Fruit fly (Drosophila melanogaster) whole organism, embryonic: ENCODE data around the gene Exo70.
A peak's percentile ranks its signal among the peaks of the same experiment; 100 is the strongest.

Experiments
- Abd-B ChIP-seq: fragments of 200-800 bp; sonication (Bioruptor generic); optimal IDR thresholded peaks from 2 replicates; lab custom pipeline; 2018; ENCODE audit warnings: missing biosample characterization, mild to moderate bottlenecking, missing genetic modification characterization, moderate library complexity
- Ada2b ChIP-seq: fragments of 200-800 bp; sonication (Bioruptor generic); IDR thresholded peaks from 2 replicates; pipeline ENCODE4 v1.3.6; 2022; ENCODE audit warnings: missing biosample characterization, missing genetic modification characterization
- Aef1 ChIP-seq: fragments of 200-800 bp; sonication (Bioruptor generic); IDR thresholded peaks from 3 replicates; pipeline ENCODE4 v1.3.6; 2022; ENCODE audit warnings: missing biosample characterization, missing genetic modification characterization
- CG10321 ChIP-seq: fragments of 200-800 bp; sonication (Bioruptor generic); IDR thresholded peaks from 2 replicates; pipeline ENCODE4 v1.3.6; 2022; ENCODE audit warnings: missing biosample characterization, missing genetic modification characterization
- CG10431 ChIP-seq: fragments of 200-800 bp; sonication (Bioruptor generic); optimal IDR thresholded peaks from 3 replicates; lab custom pipeline; 2018; ENCODE audit warnings: missing biosample characterization, mild to moderate bottlenecking, missing genetic modification characterization
- CG10959 ChIP-seq: fragments of 200-800 bp; sonication (Bioruptor generic); IDR thresholded peaks from 2 replicates; pipeline ENCODE4 v1.3.6; 2022; ENCODE audit warnings: missing biosample characterization, missing genetic modification characterization
- CG11723 ChIP-seq: fragments of 200-800 bp; sonication (Bioruptor generic); optimal IDR thresholded peaks from 2 replicates; lab custom pipeline; 2017; ENCODE audit warnings: missing biosample characterization, mild to moderate bottlenecking, missing genetic modification characterization
- CG14860 ChIP-seq: fragments of 200-800 bp; sonication (Bioruptor generic); IDR thresholded peaks from 3 replicates; pipeline ENCODE4 v1.3.6; 2022; ENCODE audit warnings: missing biosample characterization, missing genetic modification characterization; ENCODE audit not compliant: partially characterized antibody
- CG15269 ChIP-seq: fragments of 200-800 bp; sonication (Bioruptor generic); optimal IDR thresholded peaks from 2 replicates; lab custom pipeline; 2018; ENCODE audit warnings: missing biosample characterization, mild to moderate bottlenecking, missing genetic modification characterization, moderate library complexity
- CG18011 ChIP-seq: fragments of 200-800 bp; sonication (Bioruptor generic); optimal IDR thresholded peaks from 2 replicates; lab custom pipeline; 2017; ENCODE audit warnings: missing biosample characterization, missing genetic modification characterization, mild to moderate bottlenecking, moderate library complexity, missing genotype
- CG2120 ChIP-seq: fragments of 200-800 bp; sonication (Bioruptor generic); optimal IDR thresholded peaks from 3 replicates; lab custom pipeline; 2016; ENCODE audit warnings: missing biosample characterization, missing genetic modification characterization
- CG30431 ChIP-seq: fragments of 200-800 bp; sonication (Bioruptor generic); optimal IDR thresholded peaks from 2 replicates; lab custom pipeline; 2017; ENCODE audit warnings: missing biosample characterization, missing genetic modification characterization
- CG3065 ChIP-seq: fragments of 200-800 bp; sonication (Bioruptor generic); optimal IDR thresholded peaks from 2 replicates; lab custom pipeline; 2016; ENCODE audit warnings: missing biosample characterization, missing genetic modification characterization
- CG31365 ChIP-seq: fragments of 200-800 bp; sonication (Bioruptor generic); optimal IDR thresholded peaks from 2 replicates; lab custom pipeline; 2018; ENCODE audit warnings: missing biosample characterization, mild to moderate bottlenecking, missing genetic modification characterization
- CG31388 ChIP-seq: fragments of 200-800 bp; sonication (Bioruptor generic); optimal IDR thresholded peaks from 2 replicates; lab custom pipeline; 2016; ENCODE audit warnings: missing biosample characterization, missing genetic modification characterization
- CG33557 ChIP-seq: fragments of 200-800 bp; sonication (Bioruptor generic); optimal IDR thresholded peaks from 2 replicates; lab custom pipeline; 2019; ENCODE audit warnings: missing biosample characterization, mild to moderate bottlenecking, missing genetic modification characterization, moderate library complexity
- CG42726 ChIP-seq: fragments of 200-800 bp; sonication (Bioruptor generic); IDR thresholded peaks from 2 replicates; pipeline ENCODE4 v1.3.6; 2022; ENCODE audit warnings: missing biosample characterization, missing genetic modification characterization; ENCODE audit not compliant: partially characterized antibody
- CG43689 ChIP-seq: fragments of 200-800 bp; sonication (Bioruptor generic); IDR thresholded peaks from 2 replicates; pipeline ENCODE4 v1.3.6; 2022; ENCODE audit warnings: missing biosample characterization, missing genetic modification characterization
- CG6765 ChIP-seq: fragments of 200-800 bp; sonication (Bioruptor generic); optimal IDR thresholded peaks from 3 replicates; lab custom pipeline; 2017; ENCODE audit warnings: missing biosample characterization, mild to moderate bottlenecking, missing genetic modification characterization
- CG8359 ChIP-seq: fragments of 200-800 bp; sonication (Bioruptor generic); optimal IDR thresholded peaks from 2 replicates; lab custom pipeline; 2017; ENCODE audit warnings: missing biosample characterization, mild to moderate bottlenecking, missing genetic modification characterization, borderline replicate concordance
- Dad ChIP-seq: fragments of 200-800 bp; sonication (Bioruptor generic); optimal IDR thresholded peaks from 3 replicates; lab custom pipeline; 2016; ENCODE audit warnings: missing biosample characterization, missing genetic modification characterization
- HLH4C ChIP-seq: fragments of 200-800 bp; sonication (Bioruptor generic); IDR thresholded peaks from 3 replicates; pipeline ENCODE4 v1.3.6; 2022; ENCODE audit warnings: missing biosample characterization, missing genetic modification characterization; ENCODE audit not compliant: partially characterized antibody
- HmgZ ChIP-seq: fragments of 200-800 bp; sonication (Bioruptor generic); optimal IDR thresholded peaks from 2 replicates; lab custom pipeline; 2018; ENCODE audit warnings: missing biosample characterization, mild to moderate bottlenecking, missing genetic modification characterization
- Kr ChIP-seq: fragments of 200-800 bp; sonication (Bioruptor generic); optimal IDR thresholded peaks from 2 replicates; lab custom pipeline; 2017; ENCODE audit warnings: missing biosample characterization, mild to moderate bottlenecking, missing genetic modification characterization
- Myb ChIP-seq: fragments of 200-800 bp; sonication (Bioruptor generic); optimal IDR thresholded peaks from 2 replicates; lab custom pipeline; 2016; ENCODE audit warnings: missing biosample characterization, missing genetic modification characterization
- Nf-YB ChIP-seq: fragments of 200-800 bp; sonication (Bioruptor generic); optimal IDR thresholded peaks from 3 replicates; lab custom pipeline; 2019; ENCODE audit warnings: missing biosample characterization, mild to moderate bottlenecking, missing genetic modification characterization, moderate library complexity
- Usf ChIP-seq: fragments of 200-800 bp; sonication (Bioruptor generic); optimal IDR thresholded peaks from 2 replicates; lab custom pipeline; 2017; ENCODE audit warnings: missing genotype, missing biosample characterization, missing genetic modification characterization
- Xbp1 ChIP-seq: fragments of 200-800 bp; sonication (Bioruptor generic); optimal IDR thresholded peaks from 3 replicates; lab custom pipeline; 2016; ENCODE audit warnings: missing biosample characterization, mild to moderate bottlenecking, missing genetic modification characterization
- ara ChIP-seq: fragments of 200-800 bp; sonication (Bioruptor generic); IDR thresholded peaks from 2 replicates; pipeline ENCODE4 v1.3.6; 2022; ENCODE audit warnings: missing biosample characterization, missing genetic modification characterization
- chinmo ChIP-seq: fragments of 200-800 bp; sonication (Bioruptor generic); IDR thresholded peaks from 4 replicates; pipeline ENCODE4 v1.3.6; 2022; ENCODE audit warnings: missing biosample characterization, missing genetic modification characterization; ENCODE audit not compliant: partially characterized antibody
- ems ChIP-seq: fragments of 200-800 bp; sonication (Bioruptor generic); optimal IDR thresholded peaks from 3 replicates; lab custom pipeline; 2016; ENCODE audit warnings: missing biosample characterization, missing genetic modification characterization
- en ChIP-seq: fragments of 200-800 bp; sonication (Bioruptor generic); optimal IDR thresholded peaks from 2 replicates; lab custom pipeline; 2016; ENCODE audit warnings: missing biosample characterization, missing genetic modification characterization
- ewg ChIP-seq: fragments of 200-800 bp; sonication (Bioruptor generic); optimal IDR thresholded peaks from 3 replicates; lab custom pipeline; 2017; ENCODE audit warnings: mild to moderate bottlenecking, missing biosample characterization, missing genetic modification reagents, missing genetic modification characterization
- h ChIP-seq: fragments of >200 bp; optimal IDR thresholded peaks from 2 replicates; lab custom pipeline; 2017
- ind ChIP-seq: fragments of 200-800 bp; sonication (Bioruptor generic); optimal IDR thresholded peaks from 3 replicates; lab custom pipeline; 2016; ENCODE audit warnings: missing biosample characterization, missing genetic modification characterization
- jigr1 ChIP-seq: fragments of 200-800 bp; sonication (Bioruptor generic); IDR thresholded peaks from 3 replicates; pipeline ENCODE4 v1.3.6; 2022; ENCODE audit warnings: missing biosample characterization, missing genetic modification characterization
- jing ChIP-seq: fragments of 200-800 bp; sonication (Bioruptor generic); optimal IDR thresholded peaks from 2 replicates; lab custom pipeline; 2018; ENCODE audit warnings: missing biosample characterization, mild to moderate bottlenecking, missing genetic modification characterization
- kah ChIP-seq: fragments of 200-800 bp; sonication (Bioruptor generic); optimal IDR thresholded peaks from 2 replicates; lab custom pipeline; 2018; ENCODE audit warnings: missing biosample characterization, mild to moderate bottlenecking, missing genetic modification characterization
- kni ChIP-seq: fragments of 200-800 bp; sonication (Bioruptor generic); optimal IDR thresholded peaks from 3 replicates; lab custom pipeline; 2017; ENCODE audit warnings: mild to moderate bottlenecking, missing biosample characterization, missing genetic modification reagents, missing genetic modification characterization
- knrl ChIP-seq: fragments of 200-800 bp; sonication (Bioruptor generic); IDR thresholded peaks from 3 replicates; pipeline ENCODE4 v1.3.6; 2022; ENCODE audit warnings: missing biosample characterization, missing genetic modification characterization; ENCODE audit not compliant: partially characterized antibody
- lola ChIP-seq, 3 experiments: fragments of >200 bp in 2 of 3; fragments of 200-800 bp in 1 of 3; sonication (Bioruptor generic) in 1 of 3; optimal IDR thresholded peaks; 2 replicates each; lab custom pipeline; 2017 to 2019; ENCODE audit warnings: missing biosample characterization in 3 of 3, missing genetic modification characterization in 3 of 3, mild to moderate bottlenecking in 1 of 3, moderate library complexity in 1 of 3
- mirr ChIP-seq: fragments of 200-800 bp; sonication (Bioruptor generic); optimal IDR thresholded peaks from 3 replicates; lab custom pipeline; 2018; ENCODE audit warnings: missing biosample characterization, mild to moderate bottlenecking, missing genetic modification characterization
- nerfin-2 ChIP-seq: fragments of 200-800 bp; sonication (Bioruptor generic); IDR thresholded peaks from 2 replicates; pipeline ENCODE4 v1.3.6; 2022; ENCODE audit warnings: missing biosample characterization, missing genetic modification characterization; ENCODE audit not compliant: partially characterized antibody
- pfk ChIP-seq: fragments of 200-800 bp; sonication (Bioruptor generic); optimal IDR thresholded peaks from 2 replicates; lab custom pipeline; 2018; ENCODE audit warnings: missing biosample characterization, mild to moderate bottlenecking, missing genetic modification characterization, moderate library complexity
- phol ChIP-seq: fragments of 200-800 bp; sonication (Bioruptor generic); optimal IDR thresholded peaks from 3 replicates; lab custom pipeline; 2018; ENCODE audit warnings: missing biosample characterization, mild to moderate bottlenecking, missing genetic modification characterization, moderate library complexity
- sens-2 ChIP-seq: fragments of 200-800 bp; sonication (Bioruptor generic); IDR thresholded peaks from 2 replicates; pipeline ENCODE4 v1.3.6; 2022; ENCODE audit warnings: missing biosample characterization, missing genetic modification characterization
- slbo ChIP-seq: fragments of 200-800 bp; sonication (Bioruptor generic); IDR thresholded peaks from 2 replicates; pipeline ENCODE4 v1.3.6; 2022; ENCODE audit warnings: missing biosample characterization, missing genetic modification characterization
- so ChIP-seq: fragments of 200-800 bp; sonication (Bioruptor generic); IDR thresholded peaks from 3 replicates; pipeline ENCODE4 v1.3.6; 2022; ENCODE audit warnings: missing biosample characterization, missing genetic modification characterization
- tap ChIP-seq: fragments of 200-800 bp; optimal IDR thresholded peaks from 3 replicates; lab custom pipeline; 2019; ENCODE audit warnings: missing biosample characterization, mild to moderate bottlenecking, missing genetic modification characterization, moderate library complexity
- tna ChIP-seq: fragments of 200-800 bp; sonication (Bioruptor generic); IDR thresholded peaks from 2 replicates; pipeline ENCODE4 v1.3.6; 2022; ENCODE audit warnings: missing biosample characterization, missing genetic modification characterization; ENCODE audit not compliant: partially characterized antibody
- zfh2 ChIP-seq: fragments of 200-800 bp; sonication (Bioruptor generic); optimal IDR thresholded peaks from 2 replicates; lab custom pipeline; 2016; ENCODE audit warnings: missing biosample characterization, missing genetic modification characterization

Gene Exo70

dm6 chr3L:8445027-8445426, 33.4 kb downstream of the Exo70 start (continued):
- TF ChIP-seq phol (tag; lab: Kevin White, UChicago) (peak; percentile 71), CG31388 (GFP tag; lab: Kevin White, UChicago) (no peak), kni (no peak), CG6765 (peak; percentile 61), pfk (GFP tag; lab: Kevin White, UChicago) (no peak), Usf (GFP tag; lab: Kevin White, UChicago) (no peak), Abd-B (GFP tag; lab: Kevin White, UChicago) (no peak), sens-2 (no peak), CG33557 (GFP tag; lab: Kevin White, UChicago) (no peak), HmgZ (no peak), Nf-YB (no peak), CG14860 (GFP tag; lab: Robert Waterston, UW) (no peak), slbo (peak; percentile 52), CG11723 (GFP tag; lab: Kevin White, UChicago) (no peak), jigr1 (no peak), zfh2 (GFP tag; lab: Kevin White, UChicago) (no peak), Xbp1 (no peak), Dad (peak; percentile 23), CG10431 (GFP tag; lab: Kevin White, UChicago) (no peak), en (GFP tag; lab: Kevin White, UChicago) (no peak), tna (GFP tag; lab: Robert Waterston, UW) (no peak), CG31365 (tag; lab: Kevin White, UChicago) (no peak), CG3065 (no peak), ems (GFP tag; lab: Kevin White, UChicago) (no peak), HLH4C (GFP tag; lab: Robert Waterston, UW) (no peak), kah (peak; percentile 30), mirr (GFP tag; lab: Kevin White, UChicago) (no peak), so (GFP tag; lab: Robert Waterston, UW) (peak; percentile 52; the same call in 1 of the 3 replicates), CG43689 (GFP tag; lab: Robert Waterston, UW) (no peak), lola (GFP tag; optimal IDR thresholded peaks at IDR 0.05; lab: Kevin White, UChicago) (peak in 1 of 3 experiments; percentile 13), CG18011 (GFP tag; lab: Kevin White, UChicago) (no peak), Aef1 (GFP tag; lab: Robert Waterston, UW) (no peak), CG10959 (peak; percentile 41), CG2120 (no peak), CG42726 (GFP tag; lab: Robert Waterston, UW) (no peak), CG30431 (no peak), knrl (GFP tag; lab: Robert Waterston, UW) (no peak), jing (GFP tag; lab: Kevin White, UChicago) (no peak), h (lab: Kevin White, UChicago) (no peak), CG15269 (tag; lab: Kevin White, UChicago) (peak; percentile 18), ewg (GFP tag; lab: Kevin White, UChicago) (no peak), tap (tag; lab: Kevin White, UChicago) (peak; percentile 81), nerfin-2 (GFP tag; lab: Robert Waterston, UW) (no peak), ind (peak; percentile 42), chinmo (GFP tag; lab: Robert Waterston, UW) (no peak), ara (GFP tag; lab: Robert Waterston, UW) (0 out of 2 replicates have a peak, but pooled peaks have one; percentile 5), CG8359 (GFP tag; lab: Kevin White, UChicago) (peak; percentile 21), Kr (GFP tag; lab: Kevin White, UChicago) (no peak), CG10321 (GFP tag; lab: Robert Waterston, UW) (peak; percentile 12; the same call in 1 of the 2 replicates), Myb (GFP tag; lab: Kevin White, UChicago) (no peak), Ada2b (GFP tag; lab: Robert Waterston, UW) (0 out of 2 replicates have a peak, but pooled peaks have one; percentile 28)
